Fruit fly (Drosophila melanogaster): ENCODE results near the gene Krn.

- TF ChIP-seq Myc (optimal IDR thresholded peaks at IDR 0.05) (no peak), psq (optimal IDR thresholded peaks at IDR 0.05) (no peak), ttk (optimal IDR thresholded peaks at IDR 0.05) (no peak), insv (optimal IDR thresholded peaks at IDR 0.05) (no peak), Sin3A (optimal IDR thresholded peaks at IDR 0.05) (no peak)
These were observed 20.9 kb downstream of the Krn start, which contains the start of gene CG7497 for dm6 chr3L:17633142-17633541.
